Fruit fly (Drosophila melanogaster): ENCODE data around the gene mura.

Gene mura

dm6 chr3R:9577382-9578137, 26.0 kb upstream of the mura start, which contains the start of the genes Kap-alpha3 and Son (continued):
- TF ChIP-seq ken (GFP tag; IDR thresholded peaks at IDR 0.05), result peak; percentile 91
- TF ChIP-seq CG17328 (GFP tag; IDR thresholded peaks at IDR 0.05), result peak; percentile 89
- peak; percentile 90 for TF ChIP-seq Asciz (GFP tag; optimal IDR thresholded peaks at IDR 0.05)
- peak; percentile 90 for TF ChIP-seq CG9215 (GFP tag; IDR thresholded peaks at IDR 0.05)
- TF ChIP-seq toy (GFP tag; IDR thresholded peaks at IDR 0.05), result peak; percentile 69; the same call in 1 of the 2 replicates
- peak; percentile 95 for TF ChIP-seq mam (GFP tag; optimal IDR thresholded peaks at IDR 0.05)
- TF ChIP-seq CG10321 (GFP tag; IDR thresholded peaks at IDR 0.05), result peak; percentile 72
- peak; percentile 64; the same call in 1 of the 2 replicates for TF ChIP-seq dimm (GFP tag; IDR thresholded peaks at IDR 0.05)
- TF ChIP-seq CG12299 (tag; optimal IDR thresholded peaks at IDR 0.05), result peak; percentile 86
- peak; percentile 90 for TF ChIP-seq CG6854 (GFP tag; optimal IDR thresholded peaks at IDR 0.05)
- peak; percentile 92 for TF ChIP-seq pum (GFP tag; optimal IDR thresholded peaks at IDR 0.05)
- peak; percentile 73 for TF ChIP-seq CG9797 (GFP tag; optimal IDR thresholded peaks at IDR 0.05)
- peak; percentile 86 to 95 for TF ChIP-seq dpn (GFP tag; optimal IDR thresholded peaks at IDR 0.05)
- TF ChIP-seq CG18764 (GFP tag; optimal IDR thresholded peaks at IDR 0.05), result peak; percentile 89
- peak; percentile 91 for TF ChIP-seq CG18476 (GFP tag; optimal IDR thresholded peaks at IDR 0.05)
- peak; percentile 82 for TF ChIP-seq Spps (tag; optimal IDR thresholded peaks at IDR 0.05)
- peak; percentile 99 for TF ChIP-seq Opbp (GFP tag; IDR thresholded peaks at IDR 0.05; ENCODE audit: partially characterized antibody)
- peak; percentile 47 for TF ChIP-seq gfzf (GFP tag; optimal IDR thresholded peaks at IDR 0.05)
- TF ChIP-seq Sry-β (GFP tag; optimal IDR thresholded peaks at IDR 0.05), result peak; percentile 89
- TF ChIP-seq grn (GFP tag; optimal IDR thresholded peaks at IDR 0.05), result peak; percentile 87
- peak; percentile 93 for TF ChIP-seq Rfx (GFP tag; IDR thresholded peaks at IDR 0.05)
- TF ChIP-seq YL-1 (GFP tag; optimal IDR thresholded peaks at IDR 0.05), result peak; percentile 99
- TF ChIP-seq CG17568 (GFP tag; optimal IDR thresholded peaks at IDR 0.05), result peak; percentile 88
- TF ChIP-seq CG2116 (GFP tag; optimal IDR thresholded peaks at IDR 0.05), result peak; percentile 99
- TF ChIP-seq inv (GFP tag; IDR thresholded peaks at IDR 0.05; ENCODE audit: partially characterized antibody), result peak; percentile 87
- no peak for TF ChIP-seq lov (optimal IDR thresholded peaks at IDR 0.05)
- peak; percentile 92 for TF ChIP-seq lov (GFP tag; IDR thresholded peaks at IDR 0.05)
- peak; percentile 91 for TF ChIP-seq slp2 (GFP tag; optimal IDR thresholded peaks at IDR 0.05)
- peak; percentile 95 for TF ChIP-seq CG9876 (GFP tag; optimal IDR thresholded peaks at IDR 0.05)
- TF ChIP-seq CG5180 (GFP tag; optimal IDR thresholded peaks at IDR 0.05), result peak; percentile 80
- peak; percentile 81 for TF ChIP-seq stwl (tag; optimal IDR thresholded peaks at IDR 0.05)
- peak; percentile 72; the same call in 2 of the 3 replicates for TF ChIP-seq so (GFP tag; IDR thresholded peaks at IDR 0.05)
- TF ChIP-seq CG12155 (GFP tag; optimal IDR thresholded peaks at IDR 0.05), result peak; percentile 89
- TF ChIP-seq TFAM (GFP tag; optimal IDR thresholded peaks at IDR 0.05), result peak; percentile 63
- TF ChIP-seq tio (GFP tag; optimal IDR thresholded peaks at IDR 0.05), result peak; percentile 90
- TF ChIP-seq CG4854 (GFP tag; optimal IDR thresholded peaks at IDR 0.05), result peak; percentile 94
- TF ChIP-seq salm (tag; optimal IDR thresholded peaks at IDR 0.05), result peak; percentile 84
- peak; percentile 90 for TF ChIP-seq tin (GFP tag; optimal IDR thresholded peaks at IDR 0.05)
- TF ChIP-seq Poxn (GFP tag; IDR thresholded peaks at IDR 0.05), result peak; percentile 69
- TF ChIP-seq pan (optimal IDR thresholded peaks at IDR 0.05), result no peak
- peak in 1 of 2 experiments; percentile 85 for TF ChIP-seq pan (GFP tag; optimal IDR thresholded peaks at IDR 0.05 in 1 of 2, IDR thresholded peaks at IDR 0.05 in 1 of 2)
- TF ChIP-seq unc-4 (GFP tag; IDR thresholded peaks at IDR 0.05; ENCODE audit: partially characterized antibody), result peak; percentile 85
- peak; percentile 100 for TF ChIP-seq Ets65A (GFP tag)
- peak; percentile 80 for TF ChIP-seq CG8281 (tag; optimal IDR thresholded peaks at IDR 0.05)
- TF ChIP-seq CG7271 (tag; optimal IDR thresholded peaks at IDR 0.05), result peak; percentile 89
- peak; percentile 85 for TF ChIP-seq CG6813 (GFP tag; optimal IDR thresholded peaks at IDR 0.05)
- peak; percentile 79 for TF ChIP-seq CG10565 (GFP tag; optimal IDR thresholded peaks at IDR 0.05)
- peak; percentile 98 for TF ChIP-seq CG13775 (GFP tag; optimal IDR thresholded peaks at IDR 0.05)
- TF ChIP-seq Eip74EF (GFP tag; optimal IDR thresholded peaks at IDR 0.05), result peak in 1 of 2 experiments; percentile 76
